Fruit fly (Drosophila melanogaster): Measurements from ENCODE around the gene Cyp9f2.

DNA sequence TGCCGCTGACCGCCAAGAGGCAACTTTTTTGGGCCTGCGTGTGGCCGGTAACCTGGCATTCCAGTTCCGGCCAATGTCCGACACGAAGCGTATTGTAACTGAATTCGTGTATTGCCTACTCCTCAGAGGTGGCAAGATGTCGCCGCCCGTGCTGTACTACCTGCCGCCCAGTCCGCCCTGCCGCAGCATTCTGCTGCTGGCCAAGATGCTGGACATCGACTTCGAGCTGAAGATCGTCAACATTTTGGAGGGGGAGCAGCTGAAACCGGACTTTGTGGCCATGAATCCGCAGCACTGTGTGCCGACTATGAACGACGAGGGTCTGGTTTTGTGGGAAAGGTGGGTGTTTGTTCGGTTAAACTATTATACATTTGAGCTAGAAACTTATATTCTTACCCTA is 21.6 kb downstream of the Cyp9f2 start:
- TF ChIP-seq CG8301 (tag; optimal IDR thresholded peaks at IDR 0.05) (no peak), CG17806 (tag; optimal IDR thresholded peaks at IDR 0.05) (no peak), CG34367 (tag; optimal IDR thresholded peaks at IDR 0.05) (no peak), Pif1A (GFP tag; optimal IDR thresholded peaks at IDR 0.05) (no peak), rn (GFP tag; IDR thresholded peaks at IDR 0.05) (no peak), fd96Ca (GFP tag; IDR thresholded peaks at IDR 0.05) (no peak), CG8159 (tag; optimal IDR thresholded peaks at IDR 0.05) (no peak), CG9948 (tag; optimal IDR thresholded peaks at IDR 0.05) (no peak), EcR (GFP tag; optimal IDR thresholded peaks at IDR 0.05) (no peak), CG10348 (GFP tag; IDR thresholded peaks at IDR 0.05) (no peak), Ets98B (GFP tag; IDR thresholded peaks at IDR 0.05) (peak; percentile 12; the same call in 1 of the 2 replicates)

Data from whole organism, pupa.